Worm (Caenorhabditis elegans) whole organism, early embryonic: ENCODE data around the gene srh-116.

Experiments
- B0310.2 ChIP-seq: sonication (generic microtip); optimal IDR thresholded peaks from 2 replicates; lab custom pipeline; 2016; ENCODE audit warnings: mild to moderate bottlenecking, missing genetic modification characterization, missing compliant biosample characterization
- F13C5.2 ChIP-seq: sonication (generic microtip); optimal IDR thresholded peaks from 2 replicates; lab custom pipeline; 2017; ENCODE audit warnings: mild to moderate bottlenecking, missing genetic modification characterization, inconsistent platforms, missing compliant biosample characterization
- aly-1 ChIP-seq: sonication (generic microtip); optimal IDR thresholded peaks from 2 replicates; lab custom pipeline; 2016; ENCODE audit warnings: missing genetic modification characterization, missing compliant biosample characterization
- ama-1 ChIP-seq: fragments of 150-350 bp; optimal IDR thresholded peaks from 2 replicates; lab custom pipeline; 2014
- ceh-13 ChIP-seq: fragments of 200-800 bp; sonication (Bioruptor generic); optimal IDR thresholded peaks from 2 replicates; lab custom pipeline; 2018; ENCODE audit warnings: mild to moderate bottlenecking, missing genetic modification characterization, missing compliant biosample characterization
- ceh-36 ChIP-seq: sonication (generic microtip); optimal IDR thresholded peaks from 2 replicates; lab custom pipeline; 2016; ENCODE audit warnings: missing genetic modification characterization, inconsistent platforms, missing compliant biosample characterization
- ets-7 ChIP-seq: sonication (generic microtip); optimal IDR thresholded peaks from 2 replicates; lab custom pipeline; 2016; ENCODE audit warnings: missing genotype, missing genetic modification characterization, missing compliant biosample characterization
- flt-1 ChIP-seq: fragments of 200-800 bp; sonication (Bioruptor generic); IDR thresholded peaks from 2 replicates; pipeline ENCODE4 v1.3.6; 2022; ENCODE audit warnings: missing genetic modification characterization, missing compliant biosample characterization
- hmbx-1 ChIP-seq: sonication (generic microtip); optimal IDR thresholded peaks from 2 replicates; lab custom pipeline; 2016; ENCODE audit warnings: mild to moderate bottlenecking, missing genetic modification characterization, missing compliant biosample characterization
- hmg-4 ChIP-seq: fragments of 200-800 bp; sonication (Bioruptor generic); optimal IDR thresholded peaks from 2 replicates; lab custom pipeline; 2018; ENCODE audit warnings: mild to moderate bottlenecking, missing genetic modification characterization, missing compliant biosample characterization
- hnd-1 ChIP-seq: sonication (generic microtip); optimal IDR thresholded peaks from 2 replicates; lab custom pipeline; 2016; ENCODE audit warnings: missing genetic modification characterization, missing compliant biosample characterization
- pes-1 ChIP-seq: fragments of 200-800 bp; sonication (Bioruptor generic); IDR thresholded peaks from 2 replicates; pipeline ENCODE4 v1.3.6; 2022; ENCODE audit warnings: missing genetic modification reagents, missing genetic modification characterization, missing compliant biosample characterization
- scrt-1 ChIP-seq: fragments of 200-800 bp; sonication (Bioruptor generic); IDR thresholded peaks from 2 replicates; pipeline ENCODE4 v1.3.6; 2022; ENCODE audit warnings: missing genetic modification characterization, missing compliant biosample characterization
- sea-1 ChIP-seq: fragments of 200-800 bp; sonication (Bioruptor generic); conservative IDR thresholded peaks from 2 replicates; pipeline ENCODE4 v1.3.6; 2022; ENCODE audit warnings: missing genetic modification characterization, missing compliant biosample characterization
- tbx-11 ChIP-seq: fragments of 200-800 bp; sonication (Bioruptor generic); IDR thresholded peaks from 2 replicates; pipeline ENCODE4 v1.3.6; 2022; ENCODE audit warnings: missing genetic modification characterization, missing compliant biosample characterization
- tbx-37 ChIP-seq: fragments of 200-800 bp; sonication (Bioruptor generic); conservative IDR thresholded peaks from 2 replicates; pipeline ENCODE4 v1.3.6; 2022; ENCODE audit warnings: missing genetic modification reagents, missing genetic modification characterization, missing compliant biosample characterization
- tra-4 ChIP-seq: sonication (generic microtip); optimal IDR thresholded peaks from 2 replicates; lab custom pipeline; 2017; ENCODE audit warnings: missing genetic modification characterization, missing compliant biosample characterization

Gene srh-116

DNA sequence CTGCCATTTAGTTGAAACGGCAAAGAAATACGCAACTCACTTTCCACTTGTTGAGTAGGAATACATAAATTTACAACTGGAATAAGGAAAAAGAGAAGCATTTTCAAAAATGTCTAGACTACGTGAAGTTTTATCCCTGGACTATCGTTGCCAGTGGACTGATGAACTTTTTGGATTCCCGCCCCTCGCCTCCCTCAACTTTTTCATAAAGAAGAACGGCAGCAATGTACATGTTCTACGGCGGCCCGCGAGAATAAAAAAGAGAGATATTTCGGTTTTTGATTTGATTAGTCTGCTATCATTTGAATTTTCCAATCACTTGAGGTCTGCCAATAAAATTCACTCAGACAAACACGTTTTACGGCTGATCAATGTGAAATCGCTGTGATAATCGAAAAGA is 6.0 kb downstream of the srh-116 start, which contains the start of gene clec-243:
TSS of gene clec-243 (minus strand) at position 101 of the 400 bp plus-strand sequence.
- TF ChIP-seq B0310.2 (tag; lab: Kevin White, UChicago) (no peak), tra-4 (no peak), hnd-1 (tag; lab: Kevin White, UChicago) (no peak), flt-1 (GFP tag; lab: Robert Waterston, UW) (no peak), scrt-1 (GFP tag; lab: Robert Waterston, UW) (no peak), ets-7 (no peak), ceh-36 (tag; lab: Kevin White, UChicago) (no peak), F13C5.2 (no peak), hmg-4 (no peak), aly-1 (no peak), tbx-37 (GFP tag; lab: Robert Waterston, UW) (no peak)

DNA sequence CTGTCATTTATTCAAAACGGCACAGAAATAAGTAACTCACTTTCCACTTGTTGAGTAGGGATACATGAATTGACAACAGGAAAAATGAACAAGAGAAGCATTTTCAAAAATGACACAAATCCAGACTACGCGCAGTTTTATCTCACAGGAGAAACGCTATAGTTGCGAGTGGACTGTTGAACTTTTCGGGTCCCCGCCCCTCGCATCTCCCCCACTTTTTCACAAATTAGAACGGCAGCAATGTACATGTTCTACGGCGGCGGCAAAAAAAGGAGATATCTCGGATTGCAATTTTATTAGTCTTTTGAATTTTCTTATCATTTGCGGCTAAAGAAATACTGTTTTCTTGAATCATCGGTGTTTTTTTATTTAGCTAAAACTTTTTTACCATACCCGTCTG is 9.5 kb downstream of the srh-116 start, which contains the start of gene clec-242:
TSS of gene clec-242 (minus strand) at position 101 of the 400 bp plus-strand sequence.
- TF ChIP-seq scrt-1 (GFP tag; lab: Robert Waterston, UW) (no peak), sea-1 (GFP tag; lab: Robert Waterston, UW) (no peak), F13C5.2 (no peak), hmbx-1 (tag; lab: Kevin White, UChicago) (no peak), hnd-1 (tag; lab: Kevin White, UChicago) (no peak), tbx-37 (GFP tag; lab: Robert Waterston, UW) (no peak), tra-4 (no peak), flt-1 (GFP tag; lab: Robert Waterston, UW) (no peak)

DNA sequence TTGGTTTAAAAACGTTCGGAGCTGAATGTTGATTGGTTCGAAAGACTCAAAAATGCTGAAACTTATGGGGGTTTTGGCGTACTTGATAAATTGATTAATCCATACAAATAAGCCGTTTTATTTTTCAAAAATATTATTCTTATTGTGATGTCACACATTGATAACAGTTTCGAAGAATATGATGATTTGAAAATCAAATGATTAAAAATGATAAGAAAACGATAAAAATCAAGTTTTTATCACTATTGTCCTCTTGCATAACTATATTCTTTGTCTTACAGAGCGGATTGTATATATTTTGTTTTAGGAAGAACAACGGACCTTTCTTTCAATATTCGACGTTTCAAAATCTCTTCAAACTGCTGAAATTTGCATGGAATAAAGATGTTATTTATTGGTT is 11.9 kb downstream of the srh-116 start:
- TF ChIP-seq ama-1 (lab: Kevin White, UChicago) (no peak), pes-1 (no peak), ceh-36 (tag; lab: Kevin White, UChicago) (no peak), tra-4 (no peak), aly-1 (no peak), ets-7 (no peak)

DNA sequence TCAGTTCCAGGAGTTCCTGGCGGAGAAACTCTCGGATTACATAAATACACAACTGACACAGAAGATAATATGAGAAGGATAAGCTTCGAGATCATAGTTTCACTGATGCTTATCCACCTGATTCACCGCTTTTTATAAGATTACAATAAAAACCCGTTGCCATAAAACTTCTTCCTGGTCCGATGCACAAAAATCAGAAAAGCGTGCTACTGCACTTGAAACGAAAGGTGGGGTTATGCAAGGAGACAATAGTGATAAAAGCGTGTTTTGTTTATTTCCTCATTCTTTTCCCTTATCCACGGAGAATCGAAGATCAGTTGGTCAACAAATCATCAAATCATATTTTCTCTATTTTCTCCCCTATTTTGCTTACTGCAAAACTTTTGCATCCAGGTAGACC is 12.4 kb downstream of the srh-116 start, which contains the start of gene Y68A4B.3:
TSS of gene Y68A4B.3 (minus strand) at position 101 of the 400 bp plus-strand sequence.
- TF ChIP-seq flt-1 (GFP tag; lab: Robert Waterston, UW) (no peak), ceh-36 (tag; lab: Kevin White, UChicago) (no peak), aly-1 (no peak), tbx-37 (GFP tag; lab: Robert Waterston, UW) (no peak), hmg-4 (no peak), tra-4 (no peak), hmbx-1 (tag; lab: Kevin White, UChicago) (no peak), tbx-11 (GFP tag; lab: Robert Waterston, UW) (no peak), ets-7 (no peak), ceh-13 (no peak), ama-1 (lab: Kevin White, UChicago) (no peak), pes-1 (no peak), hnd-1 (tag; lab: Kevin White, UChicago) (no peak), F13C5.2 (no peak), sea-1 (GFP tag; lab: Robert Waterston, UW) (no peak), scrt-1 (GFP tag; lab: Robert Waterston, UW) (no peak), B0310.2 (tag; lab: Kevin White, UChicago) (no peak)

DNA sequence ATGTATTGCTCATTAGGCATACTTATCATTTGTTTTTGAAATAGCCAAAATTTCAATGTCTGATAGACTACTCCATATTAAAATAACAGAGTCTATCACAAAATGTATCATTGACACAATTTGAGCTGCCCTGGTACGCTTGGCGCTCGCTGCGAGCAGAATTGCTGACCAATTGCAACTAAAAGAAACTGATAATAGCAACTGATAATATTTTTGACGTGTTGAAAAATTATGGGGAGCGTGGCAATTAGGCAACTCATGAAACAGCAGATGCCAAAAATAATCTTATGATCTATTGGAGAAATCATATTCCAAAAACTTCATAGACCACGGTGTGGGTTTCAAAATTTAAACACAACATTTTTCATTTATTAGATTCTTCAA is 13.7 kb downstream of the srh-116 start:
- no peak for TF ChIP-seq hnd-1 (tag; lab: Kevin White, UChicago)
- TF ChIP-seq ceh-13, result no peak
- no peak for TF ChIP-seq hmg-4
- TF ChIP-seq flt-1 (GFP tag; lab: Robert Waterston, UW), result no peak
- TF ChIP-seq ama-1 (lab: Kevin White, UChicago), result no peak
- TF ChIP-seq aly-1, result no peak
- no peak for TF ChIP-seq pes-1
- no peak for TF ChIP-seq tra-4
- no peak for TF ChIP-seq hmbx-1 (tag; lab: Kevin White, UChicago)
- no peak for TF ChIP-seq sea-1 (GFP tag; lab: Robert Waterston, UW)
- no peak for TF ChIP-seq F13C5.2
- no peak for TF ChIP-seq scrt-1 (GFP tag; lab: Robert Waterston, UW)
- TF ChIP-seq ets-7, result no peak

DNA sequence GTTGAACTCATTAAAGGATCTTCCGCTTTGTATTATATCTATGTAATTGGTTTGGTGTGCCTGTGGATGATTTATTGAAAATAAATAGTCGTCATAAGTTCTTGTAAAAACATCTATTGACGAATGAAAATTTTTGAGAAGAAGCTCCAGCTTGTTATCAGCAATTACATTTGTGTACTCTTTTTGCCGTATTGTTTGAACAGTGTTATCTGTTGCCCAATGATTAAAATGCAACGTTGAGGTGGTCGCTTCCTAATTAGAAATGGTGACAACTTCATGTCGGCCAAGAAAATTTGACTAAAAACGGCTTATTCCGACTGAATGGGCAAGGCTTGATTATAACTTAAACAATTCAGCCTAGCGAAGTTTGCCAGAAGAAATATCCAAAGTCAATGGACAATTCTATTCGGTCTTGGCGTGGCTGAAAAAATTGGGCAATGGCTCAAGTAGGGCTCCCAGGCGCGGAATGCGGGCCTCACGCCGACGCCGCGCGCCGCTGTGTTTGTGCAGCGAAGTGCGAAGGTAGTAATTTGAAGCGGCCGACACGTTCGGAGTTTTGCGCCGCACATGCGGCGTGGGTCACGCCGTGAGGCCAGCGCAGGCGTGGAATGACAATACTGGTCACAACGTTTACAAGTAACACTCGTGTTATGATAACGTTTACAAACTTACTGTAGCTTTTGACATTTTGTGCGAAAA is 14.2 kb downstream of the srh-116 start:
- TF ChIP-seq ceh-36 (tag; lab: Kevin White, UChicago), result no peak
- no peak for TF ChIP-seq hmbx-1 (tag; lab: Kevin White, UChicago)
- no peak for TF ChIP-seq hmg-4
- TF ChIP-seq B0310.2 (tag; lab: Kevin White, UChicago), result no peak
- no peak for TF ChIP-seq hnd-1 (tag; lab: Kevin White, UChicago)
- no peak for TF ChIP-seq ceh-13
- no peak for TF ChIP-seq tbx-37 (GFP tag; lab: Robert Waterston, UW)
- TF ChIP-seq sea-1 (GFP tag; lab: Robert Waterston, UW), result no peak
- no peak for TF ChIP-seq ama-1 (lab: Kevin White, UChicago)
- no peak for TF ChIP-seq tbx-11 (GFP tag; lab: Robert Waterston, UW)
- no peak for TF ChIP-seq scrt-1 (GFP tag; lab: Robert Waterston, UW)
- no peak for TF ChIP-seq ets-7
- TF ChIP-seq aly-1, result no peak
- no peak for TF ChIP-seq F13C5.2
- no peak for TF ChIP-seq pes-1
- TF ChIP-seq flt-1 (GFP tag; lab: Robert Waterston, UW), result no peak
- no peak for TF ChIP-seq tra-4

DNA sequence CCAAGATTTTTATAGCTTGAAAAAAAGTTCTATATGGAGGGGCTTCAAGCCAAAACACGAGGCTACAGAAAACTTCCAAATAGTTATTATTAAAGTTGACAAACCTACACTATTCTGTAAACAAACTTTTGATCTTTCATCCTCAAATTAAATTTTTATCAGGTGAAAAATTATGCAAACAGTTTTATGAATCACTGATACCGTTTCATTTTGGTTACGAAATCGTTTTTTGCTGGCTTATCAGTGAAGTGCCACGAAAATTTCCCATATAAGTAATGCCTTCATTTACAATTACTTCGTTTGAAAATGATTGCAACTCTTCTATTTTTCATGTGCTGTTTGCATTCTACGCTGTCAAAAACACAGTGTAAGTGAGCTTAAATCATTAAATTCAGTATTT is 16.1 kb downstream of the srh-116 start, which contains the start of gene T19C9.8:
TSS of gene T19C9.8 (plus strand) at position 299 of the 400 bp plus-strand sequence.
- TF ChIP-seq aly-1, result no peak
- TF ChIP-seq ets-7, result no peak
- TF ChIP-seq pes-1, result no peak
- TF ChIP-seq tbx-37 (GFP tag; lab: Robert Waterston, UW), result no peak
- TF ChIP-seq hmbx-1 (tag; lab: Kevin White, UChicago), result no peak
- no peak for TF ChIP-seq ama-1 (lab: Kevin White, UChicago)
- TF ChIP-seq flt-1 (GFP tag; lab: Robert Waterston, UW), result no peak
- TF ChIP-seq F13C5.2, result no peak
- no peak for TF ChIP-seq hmg-4
- TF ChIP-seq scrt-1 (GFP tag; lab: Robert Waterston, UW), result no peak
- TF ChIP-seq hnd-1 (tag; lab: Kevin White, UChicago), result no peak
- TF ChIP-seq ceh-36 (tag; lab: Kevin White, UChicago), result no peak
- no peak for TF ChIP-seq tbx-11 (GFP tag; lab: Robert Waterston, UW)
- no peak for TF ChIP-seq ceh-13
- no peak for TF ChIP-seq tra-4
- TF ChIP-seq sea-1 (GFP tag; lab: Robert Waterston, UW), result no peak
- no peak for TF ChIP-seq B0310.2 (tag; lab: Kevin White, UChicago)
